Worm (Caenorhabditis elegans) whole organism, L3 larva: Measurements from ENCODE around the gene Y17D7B.10.

Experiments used
- ama-1 ChIP-seq: fragments of 150-350 bp; optimal IDR thresholded peaks from 2 replicates; lab custom pipeline; 2018
- egl-5 ChIP-seq: fragments of 150-350 bp; optimal IDR thresholded peaks from 2 replicates; lab custom pipeline; 2017; ENCODE audit warnings: missing biosample characterization, missing genetic modification reagents, missing genetic modification characterization, inconsistent platforms
- elt-1 ChIP-seq: fragments of 150-350 bp; optimal IDR thresholded peaks from 2 replicates; lab custom pipeline; 2014; ENCODE audit warnings: missing biosample characterization, missing genetic modification characterization
- lsy-12 ChIP-seq: sonication (generic microtip); optimal IDR thresholded peaks from 2 replicates; lab custom pipeline; 2016; ENCODE audit warnings: mild to moderate bottlenecking, missing genetic modification characterization, missing compliant biosample characterization
- nhr-11 ChIP-seq: fragments of 150-350 bp; optimal IDR thresholded peaks from 2 replicates; lab custom pipeline; 2014; ENCODE audit warnings: missing biosample characterization, missing genetic modification characterization
- snpc-4 ChIP-seq: fragments of 150-350 bp; optimal IDR thresholded peaks from 2 replicates; lab custom pipeline; 2014; ENCODE audit warnings: missing biosample characterization, missing genetic modification characterization
- unc-39 ChIP-seq: sonication (generic microtip); optimal IDR thresholded peaks from 4 replicates; lab custom pipeline; 2017; ENCODE audit warnings: missing biosample characterization, missing genetic modification characterization
- ztf-4 ChIP-seq: fragments of 150-350 bp; optimal IDR thresholded peaks from 2 replicates; lab custom pipeline; 2014; ENCODE audit warnings: missing biosample characterization, missing genetic modification characterization

- no peak for TF ChIP-seq ztf-4 (tag; lab: Kevin White, UChicago)
- TF ChIP-seq egl-5 (tag; lab: Kevin White, UChicago) = no peak
- no peak for TF ChIP-seq snpc-4 (tag; lab: Kevin White, UChicago)
- no peak for TF ChIP-seq nhr-11 (tag; lab: Kevin White, UChicago)
- TF ChIP-seq ama-1 (lab: Kevin White, UChicago) = no peak
- TF ChIP-seq elt-1 (tag; lab: Kevin White, UChicago) = no peak
- TF ChIP-seq unc-39 (tag; lab: Kevin White, UChicago) = no peak
- TF ChIP-seq lsy-12 (tag; lab: Kevin White, UChicago) = no peak
These were observed 23.3 kb upstream of the Y17D7B.10 start, which contains the start of gene F11D11.3 for ce11 chrV:18760174-18760573.
